Fruit fly (Drosophila melanogaster) whole organism, embryonic: ENCODE data around the gene CG7607.

Experiments
- CG10462 ChIP-seq: fragments of 200-800 bp; sonication (Bioruptor generic); optimal IDR thresholded peaks from 2 replicates; lab custom pipeline; 2016; ENCODE audit warnings: missing biosample characterization, missing genetic modification characterization
- CG10543 ChIP-seq: fragments of 200-800 bp; sonication (Bioruptor generic); optimal IDR thresholded peaks from 3 replicates; lab custom pipeline; 2017; ENCODE audit warnings: missing biosample characterization, mild to moderate bottlenecking, missing genetic modification characterization, moderate library complexity
- CG10654 ChIP-seq: fragments of 200-800 bp; sonication (Bioruptor generic); optimal IDR thresholded peaks from 2 replicates; lab custom pipeline; 2016; ENCODE audit warnings: missing biosample characterization, missing genetic modification characterization
- CG11504 ChIP-seq: fragments of 200-800 bp; sonication (Bioruptor generic); optimal IDR thresholded peaks from 3 replicates; lab custom pipeline; 2019; ENCODE audit warnings: missing biosample characterization, mild to moderate bottlenecking, missing genetic modification characterization, moderate library complexity
- CG1233 ChIP-seq: fragments of 200-800 bp; sonication (Bioruptor generic); optimal IDR thresholded peaks from 4 replicates; lab custom pipeline; 2018; ENCODE audit warnings: missing biosample characterization, mild to moderate bottlenecking, missing genetic modification characterization
- CG12391 ChIP-seq: fragments of 200-800 bp; sonication (Bioruptor generic); optimal IDR thresholded peaks from 3 replicates; lab custom pipeline; 2018; ENCODE audit warnings: missing biosample characterization, mild to moderate bottlenecking, missing genetic modification characterization, moderate library complexity
- CG14710 ChIP-seq: fragments of 200-800 bp; sonication (Bioruptor generic); optimal IDR thresholded peaks from 3 replicates; lab custom pipeline; 2019; ENCODE audit warnings: missing biosample characterization, mild to moderate bottlenecking, missing genetic modification characterization, moderate library complexity
- CG15514 ChIP-seq: fragments of 200-800 bp; sonication (Bioruptor generic); optimal IDR thresholded peaks from 3 replicates; lab custom pipeline; 2017; ENCODE audit warnings: missing biosample characterization, missing genetic modification characterization, mild to moderate bottlenecking, moderate library complexity, missing genetic modification reagents
- CG18476 ChIP-seq: fragments of 200-800 bp; sonication (Bioruptor generic); optimal IDR thresholded peaks from 2 replicates; lab custom pipeline; 2016; ENCODE audit warnings: missing biosample characterization, mild to moderate bottlenecking, missing genetic modification characterization
- CG2875 ChIP-seq: fragments of 200-800 bp; sonication (Bioruptor generic); optimal IDR thresholded peaks from 2 replicates; lab custom pipeline; 2017; ENCODE audit warnings: missing biosample characterization, mild to moderate bottlenecking, missing genetic modification characterization, missing genetic modification reagents
- CG4424 ChIP-seq: fragments of 200-800 bp; sonication (Bioruptor generic); optimal IDR thresholded peaks from 3 replicates; lab custom pipeline; 2016; ENCODE audit warnings: missing biosample characterization, missing genetic modification characterization
- CG5180 ChIP-seq: fragments of 200-800 bp; sonication (Bioruptor generic); optimal IDR thresholded peaks from 3 replicates; lab custom pipeline; 2017; ENCODE audit warnings: missing biosample characterization, missing genetic modification characterization, mild to moderate bottlenecking, moderate library complexity, missing genetic modification reagents
- CG8281 ChIP-seq: fragments of 200-800 bp; sonication (Bioruptor generic); optimal IDR thresholded peaks from 2 replicates; lab custom pipeline; 2018; ENCODE audit warnings: missing biosample characterization, mild to moderate bottlenecking, missing genetic modification characterization, moderate library complexity
- CG8388 ChIP-seq: fragments of 200-800 bp; sonication (Bioruptor generic); optimal IDR thresholded peaks from 2 replicates; lab custom pipeline; 2019; ENCODE audit warnings: missing biosample characterization, mild to moderate bottlenecking, missing genetic modification characterization, moderate library complexity
- CG9817 ChIP-seq: fragments of 200-800 bp; sonication (Bioruptor generic); optimal IDR thresholded peaks from 2 replicates; lab custom pipeline; 2018; ENCODE audit warnings: missing biosample characterization, mild to moderate bottlenecking, missing genetic modification characterization, moderate library complexity
- CoRest ChIP-seq: fragments of 200-800 bp; sonication (Bioruptor generic); optimal IDR thresholded peaks from 3 replicates; lab custom pipeline; 2018; ENCODE audit warnings: missing biosample characterization, mild to moderate bottlenecking, missing genetic modification characterization, moderate library complexity
- D ChIP-seq, 2 experiments: fragments of 200-800 bp in 1 of 2; fragments of >200 bp in 1 of 2; sonication (Bioruptor generic) in 1 of 2; optimal IDR thresholded peaks; 2 replicates in 1 of 2; 3 replicates in 1 of 2; lab custom pipeline; 2017; ENCODE audit warnings: mild to moderate bottlenecking in 1 of 2, missing biosample characterization in 1 of 2, missing genetic modification characterization in 1 of 2, missing genetic modification reagents in 1 of 2
- Dbx ChIP-seq: fragments of 200-800 bp; sonication (Bioruptor generic); IDR thresholded peaks from 3 replicates; pipeline ENCODE4 v1.3.6; 2022; ENCODE audit warnings: missing biosample characterization, missing genetic modification characterization
- Dip3 ChIP-seq: fragments of 200-800 bp; sonication (Bioruptor generic); optimal IDR thresholded peaks from 3 replicates; lab custom pipeline; 2016; ENCODE audit warnings: missing biosample characterization, missing genetic modification characterization
- E2f2 ChIP-seq: fragments of 200-800 bp; sonication (Bioruptor generic); IDR thresholded peaks from 2 replicates; pipeline ENCODE4 v1.3.6; 2022; ENCODE audit warnings: missing biosample characterization, missing genetic modification characterization
- Fer3 ChIP-seq: fragments of 200-800 bp; sonication (Bioruptor generic); optimal IDR thresholded peaks from 2 replicates; lab custom pipeline; 2018; ENCODE audit warnings: missing biosample characterization, mild to moderate bottlenecking, missing genetic modification characterization, moderate library complexity
- HLH4C ChIP-seq: fragments of 200-800 bp; sonication (Bioruptor generic); IDR thresholded peaks from 3 replicates; pipeline ENCODE4 v1.3.6; 2022; ENCODE audit warnings: missing biosample characterization, missing genetic modification characterization; ENCODE audit not compliant: partially characterized antibody
- Hr39 ChIP-seq: fragments of >200 bp; optimal IDR thresholded peaks from 2 replicates; lab custom pipeline; 2017
- Hr78 ChIP-seq, 2 experiments: fragments of 200-800 bp in 1 of 2; fragments of >200 bp in 1 of 2; sonication (Bioruptor generic) in 1 of 2; optimal IDR thresholded peaks; 2 replicates each; lab custom pipeline; 2017 to 2019; ENCODE audit warnings: missing biosample characterization in 2 of 2, missing genetic modification characterization in 2 of 2, mild to moderate bottlenecking in 1 of 2, moderate library complexity in 1 of 2
- Meics ChIP-seq: fragments of 200-800 bp; sonication (Bioruptor generic); optimal IDR thresholded peaks from 2 replicates; lab custom pipeline; 2017; ENCODE audit warnings: missing biosample characterization, mild to moderate bottlenecking, missing genetic modification characterization
- Mrtf ChIP-seq: fragments of 200-800 bp; sonication (Bioruptor generic); IDR thresholded peaks from 3 replicates; pipeline ENCODE4 v1.3.6; 2022; ENCODE audit warnings: missing biosample characterization, missing genetic modification characterization
- Optix ChIP-seq: fragments of 200-800 bp; sonication (Bioruptor generic); IDR thresholded peaks from 3 replicates; pipeline ENCODE4 v1.3.6; 2022; ENCODE audit warnings: missing biosample characterization, missing genetic modification characterization
- Poxn ChIP-seq: fragments of 200-800 bp; sonication (Bioruptor generic); IDR thresholded peaks from 2 replicates; pipeline ENCODE4 v1.3.6; 2022; ENCODE audit warnings: missing biosample characterization, missing genetic modification characterization
- Usf ChIP-seq: fragments of 200-800 bp; sonication (Bioruptor generic); optimal IDR thresholded peaks from 2 replicates; lab custom pipeline; 2017; ENCODE audit warnings: missing genotype, missing biosample characterization, missing genetic modification characterization
- Vsx1 ChIP-seq: fragments of 200-800 bp; sonication (Bioruptor generic); optimal IDR thresholded peaks from 2 replicates; lab custom pipeline; 2017; ENCODE audit warnings: missing biosample characterization, mild to moderate bottlenecking, missing genetic modification characterization, missing genetic modification reagents
- br ChIP-seq: fragments of >200 bp; optimal IDR thresholded peaks from 2 replicates; lab custom pipeline; 2017
- cas ChIP-seq: fragments of 200-800 bp; sonication (Bioruptor generic); IDR thresholded peaks from 2 replicates; pipeline ENCODE4 v1.3.6; 2022; ENCODE audit warnings: missing biosample characterization, missing genetic modification characterization
- caup ChIP-seq: fragments of 200-800 bp; sonication (Bioruptor generic); optimal IDR thresholded peaks from 3 replicates; lab custom pipeline; 2017; ENCODE audit warnings: missing biosample characterization, mild to moderate bottlenecking, missing genetic modification characterization, moderate library complexity; ENCODE audit not compliant: severe bottlenecking
- dmrt11E ChIP-seq: fragments of 200-800 bp; sonication (Bioruptor generic); optimal IDR thresholded peaks from 3 replicates; lab custom pipeline; 2018; ENCODE audit warnings: missing biosample characterization, mild to moderate bottlenecking, missing genetic modification characterization, moderate library complexity
- gcm2 ChIP-seq: fragments of 200-800 bp; sonication (Bioruptor generic); optimal IDR thresholded peaks from 2 replicates; lab custom pipeline; 2016; ENCODE audit warnings: missing biosample characterization, missing genetic modification characterization
- gsb ChIP-seq: fragments of 200-800 bp; sonication (Bioruptor generic); IDR thresholded peaks from 2 replicates; pipeline ENCODE4 v1.3.6; 2022; ENCODE audit warnings: missing biosample characterization, missing genetic modification characterization
- insv ChIP-seq, 2 experiments: fragments of 200-800 bp; sonication (Bioruptor generic); optimal IDR thresholded peaks; 3 replicates each; lab custom pipeline; 2016 to 2018; ENCODE audit warnings: missing biosample characterization in 2 of 2, missing genetic modification characterization in 2 of 2
- lbe ChIP-seq: fragments of 200-800 bp; sonication (Bioruptor generic); optimal IDR thresholded peaks from 2 replicates; lab custom pipeline; 2016; ENCODE audit warnings: missing biosample characterization, mild to moderate bottlenecking, missing genetic modification characterization
- luna ChIP-seq: fragments of 200-800 bp; sonication (Bioruptor generic); optimal IDR thresholded peaks from 2 replicates; lab custom pipeline; 2016; ENCODE audit warnings: missing biosample characterization, missing genetic modification characterization
- onecut ChIP-seq: fragments of 200-800 bp; sonication (Bioruptor generic); IDR thresholded peaks from 2 replicates; pipeline ENCODE4 v1.3.6; 2022; ENCODE audit warnings: missing biosample characterization, missing genetic modification characterization
- otp ChIP-seq: fragments of 200-800 bp; sonication (Bioruptor generic); IDR thresholded peaks from 3 replicates; pipeline ENCODE4, ENCODE4 v1.3.6; 2022; ENCODE audit warnings: missing biosample characterization, missing genetic modification characterization
- phol ChIP-seq: fragments of 200-800 bp; sonication (Bioruptor generic); optimal IDR thresholded peaks from 3 replicates; lab custom pipeline; 2018; ENCODE audit warnings: missing biosample characterization, mild to moderate bottlenecking, missing genetic modification characterization, moderate library complexity
- schlank ChIP-seq: fragments of 200-800 bp; sonication (Bioruptor generic); optimal IDR thresholded peaks from 2 replicates; lab custom pipeline; 2018; ENCODE audit warnings: missing biosample characterization, mild to moderate bottlenecking, missing genetic modification characterization
- sd ChIP-seq: fragments of 200-800 bp; sonication (Bioruptor generic); optimal IDR thresholded peaks from 3 replicates; lab custom pipeline; 2018; ENCODE audit warnings: missing biosample characterization, mild to moderate bottlenecking, missing genetic modification characterization, moderate library complexity
- sqz ChIP-seq: fragments of 200-800 bp; sonication (Bioruptor generic); optimal IDR thresholded peaks from 3 replicates; lab custom pipeline; 2018; ENCODE audit warnings: missing biosample characterization, mild to moderate bottlenecking, missing genetic modification characterization
- tll ChIP-seq, 2 experiments: fragments of 200-800 bp in 1 of 2; fragments of >200 bp in 1 of 2; sonication (Bioruptor generic) in 1 of 2; optimal IDR thresholded peaks; 2 replicates each; lab custom pipeline; 2017 to 2019; ENCODE audit warnings: missing biosample characterization in 2 of 2, missing genetic modification characterization in 2 of 2, mild to moderate bottlenecking in 1 of 2, moderate library complexity in 1 of 2
- tna ChIP-seq: fragments of 200-800 bp; sonication (Bioruptor generic); IDR thresholded peaks from 2 replicates; pipeline ENCODE4 v1.3.6; 2022; ENCODE audit warnings: missing biosample characterization, missing genetic modification characterization; ENCODE audit not compliant: partially characterized antibody

Gene CG7607

dm6 chr3L:11246046-11246887, 46.8 kb downstream of the CG7607 start (continued):
- TF ChIP-seq CG12391 (no peak), CG8388 (GFP tag; lab: Kevin White, UChicago) (no peak), CG4424 (GFP tag; lab: Kevin White, UChicago) (no peak), dmrt11E (no peak), Dip3 (GFP tag; lab: Kevin White, UChicago) (no peak), otp (GFP tag; lab: Robert Waterston, UW) (peak; percentile 52; the same call in 1 of the 3 replicates), E2f2 (GFP tag; lab: Robert Waterston, UW) (no peak), CG11504 (tag; lab: Kevin White, UChicago) (peak; percentile 32), lbe (peak; percentile 69), sqz (GFP tag; lab: Kevin White, UChicago) (peak; percentile 55), br (lab: Kevin White, UChicago) (no peak), gcm2 (no peak), CG5180 (peak; percentile 23), CG10654 (GFP tag; lab: Kevin White, UChicago) (no peak), Optix (no peak), insv (GFP tag; optimal IDR thresholded peaks at IDR 0.05; lab: Kevin White, UChicago) (peak in 1 of 2 experiments; percentile 62), Vsx1 (GFP tag; lab: Kevin White, UChicago) (peak; percentile 34), HLH4C (GFP tag; lab: Robert Waterston, UW) (no peak; the same call in 2 of the 3 replicates), CG10462 (GFP tag; lab: Kevin White, UChicago) (no peak), CG18476 (GFP tag; lab: Kevin White, UChicago) (no peak), luna (GFP tag; lab: Kevin White, UChicago) (no peak), onecut (GFP tag; lab: Robert Waterston, UW) (no peak; the same call in 1 of the 2 replicates), CG15514 (peak; percentile 14), Hr78 (GFP tag; optimal IDR thresholded peaks at IDR 0.05; lab: Kevin White, UChicago) (peak in 1 of 2 experiments; percentile 7), schlank (no peak), gsb (GFP tag; lab: Robert Waterston, UW) (0 out of 2 replicates have a peak, but pooled peaks have one; percentile 17), CG10543 (GFP tag; lab: Kevin White, UChicago) (peak; percentile 40), Fer3 (no peak), CG2875 (GFP tag; lab: Kevin White, UChicago) (no peak), tll (GFP tag; optimal IDR thresholded peaks at IDR 0.05; lab: Kevin White, UChicago) (no peak), phol (peak; percentile 15), caup (GFP tag; lab: Kevin White, UChicago) (no peak), Mrtf (GFP tag; lab: Robert Waterston, UW) (no peak), tna (GFP tag; lab: Robert Waterston, UW) (no peak), Hr39 (lab: Kevin White, UChicago) (no peak), Dbx (GFP tag; lab: Robert Waterston, UW) (0 out of 3 replicates have a peak, but pooled peaks have one; percentile 43), CG14710 (tag; lab: Kevin White, UChicago) (no peak), sd (tag; lab: Kevin White, UChicago) (peak; percentile 9), D (optimal IDR thresholded peaks at IDR 0.05; lab: Kevin White, UChicago) (no peak), D (GFP tag; optimal IDR thresholded peaks at IDR 0.05; lab: Kevin White, UChicago) (no peak), Meics (GFP tag; lab: Kevin White, UChicago) (no peak), Poxn (GFP tag; lab: Robert Waterston, UW) (no peak), CG8281 (tag; lab: Kevin White, UChicago) (no peak), Usf (GFP tag; lab: Kevin White, UChicago) (no peak), CG1233 (GFP tag; lab: Kevin White, UChicago) (no peak), cas (GFP tag; lab: Robert Waterston, UW) (no peak), CG9817 (tag; lab: Kevin White, UChicago) (no peak), CoRest (no peak)
